Fruit fly (Drosophila melanogaster) whole organism, prepupa: ENCODE results near the gene CG13599.

Experiments used
- Blimp-1 ChIP-seq: fragments of 200-800 bp; sonication (Bioruptor generic); optimal IDR thresholded peaks from 3 replicates; lab custom pipeline; 2017; ENCODE audit warnings: missing biosample characterization, missing genetic modification characterization, mild to moderate bottlenecking, moderate library complexity, missing genetic modification reagents
- CG10669 ChIP-seq: fragments of 200-800 bp; sonication (Bioruptor generic); optimal IDR thresholded peaks from 3 replicates; lab custom pipeline; 2018; ENCODE audit warnings: missing biosample characterization, mild to moderate bottlenecking, missing genetic modification characterization, moderate library complexity
- CG11294 ChIP-seq: fragments of 200-800 bp; sonication (Bioruptor generic); IDR thresholded peaks from 2 replicates; pipeline ENCODE4 v1.3.6; 2022; ENCODE audit warnings: missing biosample characterization, missing genetic modification characterization
- CG11902 ChIP-seq: fragments of 200-800 bp; sonication (Bioruptor generic); optimal IDR thresholded peaks from 3 replicates; lab custom pipeline; 2016; ENCODE audit warnings: missing biosample characterization, missing genetic modification characterization
- CG15336 ChIP-seq: fragments of 200-800 bp; sonication (Bioruptor generic); IDR thresholded peaks from 2 replicates; pipeline ENCODE4 v1.3.6; 2022; ENCODE audit warnings: missing biosample characterization, missing genetic modification characterization
- CG1621 ChIP-seq: fragments of 200-800 bp; sonication (Bioruptor generic); optimal IDR thresholded peaks from 3 replicates; lab custom pipeline; 2018; ENCODE audit warnings: missing biosample characterization, mild to moderate bottlenecking, missing genetic modification characterization
- CG31627 ChIP-seq: fragments of 200-800 bp; sonication (Bioruptor generic); optimal IDR thresholded peaks from 3 replicates; lab custom pipeline; 2016; ENCODE audit warnings: missing biosample characterization, missing genetic modification characterization
- CG32006 ChIP-seq: fragments of 200-800 bp; sonication (Bioruptor generic); optimal IDR thresholded peaks from 3 replicates; lab custom pipeline; 2017; ENCODE audit warnings: missing biosample characterization, mild to moderate bottlenecking, missing genetic modification characterization
- CG34406 ChIP-seq: fragments of 200-800 bp; sonication (Bioruptor generic); optimal IDR thresholded peaks from 3 replicates; lab custom pipeline; 2016; ENCODE audit warnings: missing biosample characterization, missing genetic modification characterization
- CG3919 ChIP-seq: fragments of 200-800 bp; sonication (Bioruptor generic); optimal IDR thresholded peaks from 3 replicates; lab custom pipeline; 2016; ENCODE audit warnings: missing biosample characterization, missing genetic modification characterization
- CG4318 ChIP-seq: fragments of 200-800 bp; sonication (Bioruptor generic); optimal IDR thresholded peaks from 3 replicates; lab custom pipeline; 2017; ENCODE audit warnings: missing biosample characterization, mild to moderate bottlenecking, missing genetic modification characterization
- CG6792 ChIP-seq: fragments of 200-800 bp; sonication (Bioruptor generic); optimal IDR thresholded peaks from 3 replicates; lab custom pipeline; 2016; ENCODE audit warnings: missing biosample characterization, missing genetic modification characterization
- CG6808 ChIP-seq: fragments of 200-800 bp; sonication (Bioruptor generic); optimal IDR thresholded peaks from 3 replicates; lab custom pipeline; 2017; ENCODE audit warnings: missing biosample characterization, missing genetic modification characterization, mild to moderate bottlenecking, moderate library complexity, missing genetic modification reagents
- CG6854 ChIP-seq: fragments of 200-800 bp; sonication (Bioruptor generic); optimal IDR thresholded peaks from 2 replicates; lab custom pipeline; 2017; ENCODE audit warnings: missing biosample characterization, mild to moderate bottlenecking, missing genetic modification characterization
- CG7368 ChIP-seq: fragments of 200-800 bp; sonication (Bioruptor generic); optimal IDR thresholded peaks from 3 replicates; lab custom pipeline; 2016; ENCODE audit warnings: missing biosample characterization, missing genetic modification characterization
- CG8119 ChIP-seq: fragments of 200-800 bp; sonication (Bioruptor generic); IDR thresholded peaks from 3 replicates; pipeline ENCODE4 v1.3.6; 2022; ENCODE audit warnings: missing biosample characterization, missing genetic modification characterization
- CG8319 ChIP-seq: fragments of 200-800 bp; sonication (Bioruptor generic); optimal IDR thresholded peaks from 3 replicates; lab custom pipeline; 2016; ENCODE audit warnings: missing biosample characterization, missing genetic modification characterization
- CG8632 ChIP-seq: fragments of 200-800 bp; sonication (Bioruptor generic); optimal IDR thresholded peaks from 3 replicates; lab custom pipeline; 2016; ENCODE audit warnings: missing biosample characterization, missing genetic modification characterization
- Eip78C ChIP-seq: fragments of 200-800 bp; sonication (Bioruptor generic); peaks from one replicate; lab custom pipeline; 2016; ENCODE audit warnings: missing biosample characterization, missing genetic modification characterization
- Eip93F ChIP-seq: fragments of 200-800 bp; sonication (Bioruptor generic); optimal IDR thresholded peaks from 2 replicates; lab custom pipeline; 2016; ENCODE audit warnings: missing biosample characterization, mild to moderate bottlenecking, missing genetic modification characterization
- Ets21C ChIP-seq: fragments of 200-800 bp; sonication (Bioruptor generic); optimal IDR thresholded peaks from 3 replicates; lab custom pipeline; 2016; ENCODE audit warnings: missing biosample characterization, missing genetic modification characterization
- Ets96B ChIP-seq: fragments of 200-800 bp; optimal IDR thresholded peaks from 2 replicates; lab custom pipeline; 2019; ENCODE audit warnings: missing biosample characterization, mild to moderate bottlenecking, missing genetic modification characterization, moderate library complexity
- Gug ChIP-seq: fragments of 200-800 bp; sonication (Bioruptor generic); IDR thresholded peaks from 2 replicates; pipeline ENCODE4 v1.3.6; 2022; ENCODE audit warnings: missing biosample characterization, missing genetic modification characterization
- Hr38 ChIP-seq: sonication (Bioruptor generic); optimal IDR thresholded peaks from 2 replicates; lab custom pipeline; 2016; ENCODE audit warnings: missing biosample characterization, missing genetic modification characterization
- Hr39 ChIP-seq: fragments of 200-800 bp; sonication (Bioruptor generic); optimal IDR thresholded peaks from 2 replicates; lab custom pipeline; 2016; ENCODE audit warnings: missing biosample characterization, missing genetic modification characterization
- Hr4 ChIP-seq: fragments of 200-800 bp; sonication (Bioruptor generic); optimal IDR thresholded peaks from 3 replicates; lab custom pipeline; 2016; ENCODE audit warnings: missing biosample characterization, missing genetic modification characterization
- Lpt ChIP-seq: fragments of 200-800 bp; sonication (Bioruptor generic); optimal IDR thresholded peaks from 3 replicates; lab custom pipeline; 2016; ENCODE audit warnings: missing biosample characterization, missing genetic modification characterization
- Met ChIP-seq: fragments of 200-800 bp; sonication (Bioruptor generic); optimal IDR thresholded peaks from 3 replicates; lab custom pipeline; 2016; ENCODE audit warnings: missing biosample characterization, missing genetic modification characterization
- OdsH ChIP-seq: fragments of 200-800 bp; sonication (Bioruptor generic); optimal IDR thresholded peaks from 3 replicates; lab custom pipeline; 2016; ENCODE audit warnings: missing biosample characterization, missing genetic modification characterization
- Smox ChIP-seq: fragments of 200-800 bp; sonication (Bioruptor generic); optimal IDR thresholded peaks from 3 replicates; lab custom pipeline; 2016; ENCODE audit warnings: missing biosample characterization, missing genetic modification characterization
- Sox102F ChIP-seq: fragments of 200-800 bp; sonication (Bioruptor generic); optimal IDR thresholded peaks from 2 replicates; lab custom pipeline; 2016; ENCODE audit warnings: missing biosample characterization, mild to moderate bottlenecking, missing genetic modification characterization
- Sox14 ChIP-seq: fragments of 200-800 bp; sonication (Bioruptor generic); optimal IDR thresholded peaks from 3 replicates; lab custom pipeline; 2016; ENCODE audit warnings: missing biosample characterization, missing genetic modification characterization
- Sox15 ChIP-seq: fragments of 200-800 bp; sonication (Bioruptor generic); optimal IDR thresholded peaks from 3 replicates; lab custom pipeline; 2016; ENCODE audit warnings: missing biosample characterization, missing genetic modification characterization
- achi ChIP-seq: fragments of 200-800 bp; sonication (Bioruptor generic); optimal IDR thresholded peaks from 3 replicates; lab custom pipeline; 2016; ENCODE audit warnings: missing biosample characterization, missing genetic modification characterization
- acj6 ChIP-seq: fragments of 200-800 bp; sonication (Bioruptor generic); optimal IDR thresholded peaks from 3 replicates; lab custom pipeline; 2016; ENCODE audit warnings: missing biosample characterization, missing genetic modification characterization
- cyc ChIP-seq: fragments of 200-800 bp; sonication (Bioruptor generic); optimal IDR thresholded peaks from 3 replicates; lab custom pipeline; 2016; ENCODE audit warnings: missing biosample characterization, missing genetic modification characterization
- dac ChIP-seq: fragments of 200-800 bp; sonication (Bioruptor generic); optimal IDR thresholded peaks from 2 replicates; lab custom pipeline; 2017; ENCODE audit warnings: missing biosample characterization, mild to moderate bottlenecking, missing genetic modification characterization
- dsx ChIP-seq: fragments of 200-800 bp; optimal IDR thresholded peaks from 3 replicates; lab custom pipeline; 2019; ENCODE audit warnings: missing biosample characterization, mild to moderate bottlenecking, missing genetic modification characterization, moderate library complexity; ENCODE audit not compliant: poor library complexity, severe bottlenecking
- eg ChIP-seq: fragments of 200-800 bp; sonication (Bioruptor generic); IDR thresholded peaks from 3 replicates; pipeline ENCODE4 v1.3.6; 2022; ENCODE audit warnings: missing biosample characterization, missing genetic modification characterization
- esn ChIP-seq: fragments of 200-800 bp; sonication (Bioruptor generic); optimal IDR thresholded peaks from 2 replicates; lab custom pipeline; 2016; ENCODE audit warnings: missing biosample characterization, mild to moderate bottlenecking, missing genetic modification characterization, moderate library complexity
- fd59A ChIP-seq: fragments of 200-800 bp; sonication (Bioruptor generic); optimal IDR thresholded peaks from 2 replicates; lab custom pipeline; 2017; ENCODE audit warnings: missing biosample characterization, mild to moderate bottlenecking, missing genetic modification characterization, missing genetic modification reagents
- fkh ChIP-seq: fragments of 200-800 bp; sonication (Bioruptor generic); optimal IDR thresholded peaks from 3 replicates; lab custom pipeline; 2017; ENCODE audit warnings: missing biosample characterization, mild to moderate bottlenecking, missing genetic modification characterization, moderate library complexity
- lz ChIP-seq: fragments of 200-800 bp; sonication (Bioruptor generic); optimal IDR thresholded peaks from 3 replicates; lab custom pipeline; 2016; ENCODE audit warnings: missing biosample characterization, missing genetic modification characterization
- net ChIP-seq: fragments of 200-800 bp; sonication (Bioruptor generic); optimal IDR thresholded peaks from 3 replicates; lab custom pipeline; 2016; ENCODE audit warnings: missing biosample characterization, missing genetic modification characterization
- pdm3 ChIP-seq: fragments of 200-800 bp; sonication (Bioruptor generic); optimal IDR thresholded peaks from 3 replicates; lab custom pipeline; 2016; ENCODE audit warnings: missing biosample characterization, missing genetic modification characterization
- ss ChIP-seq, 2 experiments: fragments of 200-800 bp; sonication (Bioruptor generic); optimal IDR thresholded peaks; 2 replicates in 1 of 2; 3 replicates in 1 of 2; lab custom pipeline; 2017 to 2018; ENCODE audit warnings: mild to moderate bottlenecking in 2 of 2, missing biosample characterization in 2 of 2, missing genetic modification characterization in 2 of 2, moderate library complexity in 1 of 2
- svp ChIP-seq: fragments of 200-800 bp; sonication (Bioruptor generic); peaks from one replicate; lab custom pipeline; 2016; ENCODE audit warnings: missing biosample characterization, missing genetic modification characterization
- topi ChIP-seq: fragments of 200-800 bp; sonication (Bioruptor generic); optimal IDR thresholded peaks from 3 replicates; lab custom pipeline; 2016; ENCODE audit warnings: missing biosample characterization, missing genetic modification characterization
- vri ChIP-seq: fragments of 200-800 bp; sonication (Bioruptor generic); optimal IDR thresholded peaks from 3 replicates; lab custom pipeline; 2016; ENCODE audit warnings: missing biosample characterization, mild to moderate bottlenecking, missing genetic modification characterization

Gene CG13599

DNA sequence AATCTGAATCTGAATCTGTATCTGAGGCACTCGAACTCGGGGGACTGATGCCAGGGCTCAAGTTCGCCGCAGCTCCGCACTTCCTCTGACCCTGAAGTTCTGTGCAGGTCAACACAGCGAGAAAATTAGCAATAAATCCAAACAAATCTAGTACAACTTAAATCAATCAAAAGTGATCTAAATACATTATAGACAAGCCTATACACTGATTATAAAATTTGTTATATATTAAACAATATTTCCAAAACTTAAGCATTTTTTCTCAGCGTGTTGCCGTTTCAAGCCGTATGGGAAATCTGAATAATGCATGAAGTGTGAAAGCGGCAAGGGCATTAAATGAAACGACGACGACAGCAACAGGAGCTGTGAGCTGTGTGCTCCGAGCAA, 16.4 kb upstream of the CG13599 start (continued):
- TF ChIP-seq esn (peak; percentile 98), eg (GFP tag; lab: Robert Waterston, UW) (peak; percentile 57; the same call in 2 of the 3 replicates), dsx (GFP tag; lab: Kevin White, UChicago) (peak; percentile 95), dac (GFP tag; lab: Kevin White, UChicago) (peak; percentile 21), Lpt (GFP tag; lab: Kevin White, UChicago) (peak; percentile 72), Eip78C (GFP tag; lab: Kevin White, UChicago) (peak; percentile 98), Hr38 (GFP tag; lab: Kevin White, UChicago) (no peak), CG31627 (peak; percentile 92)
- TF ChIP-seq, all 60 proteins: peak for 57

DNA sequence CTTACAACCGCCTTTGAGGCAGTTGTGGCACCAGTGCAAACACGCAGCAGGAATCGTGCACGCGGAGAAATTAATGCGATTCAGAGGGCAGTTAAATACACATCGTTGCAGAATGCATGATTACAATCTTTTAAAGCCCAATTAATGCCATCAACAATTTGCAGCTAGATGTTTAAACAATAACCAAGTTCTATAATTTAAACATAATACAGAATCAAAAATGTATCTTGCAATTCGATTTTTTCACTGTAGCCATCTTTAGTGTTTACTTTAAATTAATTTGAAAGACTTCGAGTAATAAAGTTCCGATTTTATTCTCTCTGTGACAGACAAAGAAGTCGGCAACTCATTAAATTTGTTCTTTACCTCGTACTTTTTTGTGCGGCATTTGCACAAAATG, 15.5 kb upstream of the CG13599 start:
- peak; percentile 86 for TF ChIP-seq CG34406
- TF ChIP-seq CG4318 (GFP tag; lab: Kevin White, UChicago) = peak; percentile 48
- TF ChIP-seq CG15336 (GFP tag; lab: Robert Waterston, UW) = peak; percentile 67
- TF ChIP-seq CG6854 (GFP tag; lab: Kevin White, UChicago) = peak; percentile 50
- peak; percentile 69 for TF ChIP-seq Hr4
- peak; percentile 92 for TF ChIP-seq acj6
- peak; percentile 86 for TF ChIP-seq Smox (GFP tag; lab: Kevin White, UChicago)
- TF ChIP-seq fd59A (GFP tag; lab: Kevin White, UChicago) = peak; percentile 92
- TF ChIP-seq OdsH (GFP tag; lab: Kevin White, UChicago) = peak; percentile 87
- TF ChIP-seq CG6808 (GFP tag; lab: Kevin White, UChicago) = peak; percentile 89
- TF ChIP-seq Sox102F (GFP tag; lab: Kevin White, UChicago) = peak; percentile 91
- peak; percentile 77 for TF ChIP-seq CG11902 (GFP tag; lab: Kevin White, UChicago)
- TF ChIP-seq svp (GFP tag; lab: Kevin White, UChicago) = peak; percentile 94
- TF ChIP-seq achi (GFP tag; lab: Kevin White, UChicago) = peak; percentile 84
- TF ChIP-seq CG10669 (GFP tag; lab: Kevin White, UChicago) = peak; percentile 93
- TF ChIP-seq Gug (GFP tag; lab: Robert Waterston, UW) = no peak
- TF ChIP-seq CG7368 = peak; percentile 81
- TF ChIP-seq dsx (GFP tag; lab: Kevin White, UChicago) = peak; percentile 85
- peak; percentile 91 for TF ChIP-seq topi
- TF ChIP-seq vri (GFP tag; lab: Kevin White, UChicago) = peak; percentile 71
- peak; percentile 90 for TF ChIP-seq CG1621 (tag; lab: Kevin White, UChicago)
- TF ChIP-seq Blimp-1 (GFP tag; lab: Kevin White, UChicago) = peak; percentile 55
- TF ChIP-seq CG31627 = peak; percentile 87
- TF ChIP-seq pdm3 (GFP tag; lab: Kevin White, UChicago) = peak; percentile 88
- peak; percentile 90 for TF ChIP-seq Sox14 (GFP tag; lab: Kevin White, UChicago)
- TF ChIP-seq Ets96B (tag; lab: Kevin White, UChicago) = peak; percentile 91
- peak; percentile 97 for TF ChIP-seq Eip78C (GFP tag; lab: Kevin White, UChicago)
- TF ChIP-seq CG32006 (GFP tag; lab: Kevin White, UChicago) = peak; percentile 77
- peak; percentile 44 for TF ChIP-seq Eip93F (GFP tag; lab: Kevin White, UChicago)
- no peak for TF ChIP-seq Hr38 (GFP tag; lab: Kevin White, UChicago)
- TF ChIP-seq CG8119 = peak; percentile 76
- TF ChIP-seq ss (GFP tag; optimal IDR thresholded peaks at IDR 0.05; lab: Kevin White, UChicago) = peak; percentile 86 to 92
- peak; percentile 80 for TF ChIP-seq Sox15 (GFP tag; lab: Kevin White, UChicago)
- TF ChIP-seq CG3919 (GFP tag; lab: Kevin White, UChicago) = peak; percentile 90
- TF ChIP-seq lz (GFP tag; lab: Kevin White, UChicago) = peak; percentile 90
- TF ChIP-seq esn = peak; percentile 90
- peak; percentile 85 for TF ChIP-seq net (GFP tag; lab: Kevin White, UChicago)
- TF ChIP-seq CG8319 (GFP tag; lab: Kevin White, UChicago) = peak; percentile 80
- peak; percentile 90 for TF ChIP-seq CG6792 (GFP tag; lab: Kevin White, UChicago)
- TF ChIP-seq cyc (GFP tag; lab: Kevin White, UChicago) = peak; percentile 88
- peak; percentile 79 for TF ChIP-seq Ets21C (GFP tag; lab: Kevin White, UChicago)
- TF ChIP-seq fkh (GFP tag; lab: Kevin White, UChicago) = no peak
- TF ChIP-seq CG8632 (GFP tag; lab: Kevin White, UChicago) = peak; percentile 82
- TF ChIP-seq CG11294 = no peak
- peak; percentile 36 for TF ChIP-seq dac (GFP tag; lab: Kevin White, UChicago)
- TF ChIP-seq Met (GFP tag; lab: Kevin White, UChicago) = peak; percentile 93
- peak; percentile 89 for TF ChIP-seq Hr39 (GFP tag; lab: Kevin White, UChicago)
